Worm (Caenorhabditis elegans) whole organism, L3 larva: ENCODE data around the gene K08E4.2.

Source experiments
- R02D3.7 ChIP-seq: fragments of 150-350 bp; optimal IDR thresholded peaks from 2 replicates; lab custom pipeline; 2014; ENCODE audit warnings: missing biosample characterization, missing genetic modification characterization
- aly-2 ChIP-seq: fragments of 150-350 bp; optimal IDR thresholded peaks from 2 replicates; lab custom pipeline; 2014; ENCODE audit warnings: missing biosample characterization, missing genetic modification characterization
- ceh-16 ChIP-seq: sonication (generic microtip); optimal IDR thresholded peaks from 2 replicates; lab custom pipeline; 2017; ENCODE audit warnings: missing biosample characterization, missing genetic modification characterization
- ceh-28 ChIP-seq: fragments of 150-350 bp; optimal IDR thresholded peaks from 2 replicates; lab custom pipeline; 2014; ENCODE audit warnings: missing biosample characterization, missing genetic modification reagents, missing genetic modification characterization
- ceh-82 ChIP-seq: fragments of 150-350 bp; optimal IDR thresholded peaks from 2 replicates; lab custom pipeline; 2014; ENCODE audit warnings: missing biosample characterization, missing genetic modification characterization
- daf-12 ChIP-seq: fragments of 150-350 bp; optimal IDR thresholded peaks from 2 replicates; lab custom pipeline; 2014; ENCODE audit warnings: missing biosample characterization, missing genetic modification reagents, missing genetic modification characterization
- egl-27 ChIP-seq: sonication (generic microtip); optimal IDR thresholded peaks from 4 replicates; lab custom pipeline; 2017; ENCODE audit warnings: missing biosample characterization, missing genetic modification reagents, missing genetic modification characterization
- egl-5 ChIP-seq: fragments of 150-350 bp; optimal IDR thresholded peaks from 2 replicates; lab custom pipeline; 2017; ENCODE audit warnings: missing biosample characterization, missing genetic modification reagents, missing genetic modification characterization, inconsistent platforms
- elt-1 ChIP-seq: fragments of 150-350 bp; optimal IDR thresholded peaks from 2 replicates; lab custom pipeline; 2014; ENCODE audit warnings: missing biosample characterization, missing genetic modification characterization
- elt-2 ChIP-seq: sonication (generic microtip); optimal IDR thresholded peaks from 2 replicates; lab custom pipeline; 2016; ENCODE audit warnings: missing genetic modification reagents, mild to moderate bottlenecking, missing genetic modification characterization, missing compliant biosample characterization
- eor-1 ChIP-seq, 2 experiments: fragments of 150-350 bp; optimal IDR thresholded peaks; 2 replicates each; lab custom pipeline; 2014 to 2018; ENCODE audit warnings: missing biosample characterization in 2 of 2, missing genetic modification characterization in 2 of 2
- fkh-10 ChIP-seq: sonication (generic microtip); optimal IDR thresholded peaks from 2 replicates; lab custom pipeline; 2017; ENCODE audit warnings: missing biosample characterization, missing genetic modification reagents, missing genetic modification characterization
- fkh-2 ChIP-seq: fragments of 150-350 bp; optimal IDR thresholded peaks from 2 replicates; lab custom pipeline; 2014; ENCODE audit warnings: missing biosample characterization, missing genetic modification reagents, missing genetic modification characterization
- hmg-11 ChIP-seq: sonication (generic microtip); optimal IDR thresholded peaks from 2 replicates; lab custom pipeline; 2016; ENCODE audit warnings: missing genetic modification characterization, missing compliant biosample characterization
- jun-1 ChIP-seq: fragments of 150-350 bp; optimal IDR thresholded peaks from 2 replicates; lab custom pipeline; 2014; ENCODE audit warnings: missing biosample characterization, missing genetic modification reagents, missing genetic modification characterization
- lin-15B ChIP-seq: fragments of 150-350 bp; optimal IDR thresholded peaks from 2 replicates; lab custom pipeline; 2014; ENCODE audit warnings: missing biosample characterization, missing genetic modification characterization
- lin-39 ChIP-seq: fragments of 150-350 bp; optimal IDR thresholded peaks from 2 replicates; lab custom pipeline; 2018; ENCODE audit warnings: missing biosample characterization, missing genetic modification reagents, missing genetic modification characterization
- lsy-12 ChIP-seq: sonication (generic microtip); optimal IDR thresholded peaks from 2 replicates; lab custom pipeline; 2016; ENCODE audit warnings: mild to moderate bottlenecking, missing genetic modification characterization, missing compliant biosample characterization
- mdl-1 ChIP-seq: fragments of 150-350 bp; optimal IDR thresholded peaks from 2 replicates; lab custom pipeline; 2014; ENCODE audit warnings: missing biosample characterization, missing genetic modification characterization
- nfya-1 ChIP-seq: sonication (generic microtip); optimal IDR thresholded peaks from 2 replicates; lab custom pipeline; 2017; ENCODE audit warnings: missing genetic modification characterization, mild to moderate bottlenecking, missing compliant biosample characterization, antibody characterized with exemption, moderate library complexity; ENCODE audit not compliant: insufficient read depth
- nhr-11 ChIP-seq: fragments of 150-350 bp; optimal IDR thresholded peaks from 2 replicates; lab custom pipeline; 2014; ENCODE audit warnings: missing biosample characterization, missing genetic modification characterization
- nhr-23 ChIP-seq: fragments of 150-350 bp; optimal IDR thresholded peaks from 2 replicates; lab custom pipeline; 2014; ENCODE audit warnings: missing biosample characterization, missing genetic modification reagents, missing genetic modification characterization
- nhr-237 ChIP-seq: fragments of 150-350 bp; optimal IDR thresholded peaks from 2 replicates; lab custom pipeline; 2014; ENCODE audit warnings: missing biosample characterization, missing genetic modification characterization
- nhr-25 ChIP-seq: sonication (generic microtip); optimal IDR thresholded peaks from 2 replicates; lab custom pipeline; 2017; ENCODE audit warnings: missing biosample characterization, missing genetic modification characterization
- nhr-28 ChIP-seq: fragments of 150-350 bp; optimal IDR thresholded peaks from 2 replicates; lab custom pipeline; 2014; ENCODE audit warnings: missing biosample characterization, missing genetic modification characterization
- nhr-43 ChIP-seq: sonication (generic microtip); optimal IDR thresholded peaks from 2 replicates; lab custom pipeline; 2016; ENCODE audit warnings: mild to moderate bottlenecking, missing genetic modification characterization, missing compliant biosample characterization; ENCODE audit not compliant: poor library complexity, severe bottlenecking
- nhr-77 ChIP-seq: fragments of 150-350 bp; optimal IDR thresholded peaks from 2 replicates; lab custom pipeline; 2014; ENCODE audit warnings: missing biosample characterization, missing genetic modification characterization
- sea-2 ChIP-seq: fragments of 150-350 bp; sonication (generic microtip); optimal IDR thresholded peaks from 4 replicates; lab custom pipeline; 2014; ENCODE audit warnings: missing biosample characterization, missing genetic modification reagents, missing genetic modification characterization
- skn-1 ChIP-seq: fragments of 150-350 bp; optimal IDR thresholded peaks from 2 replicates; lab custom pipeline; 2014; ENCODE audit warnings: missing biosample characterization, missing genetic modification characterization
- snpc-4 ChIP-seq: fragments of 150-350 bp; optimal IDR thresholded peaks from 2 replicates; lab custom pipeline; 2014; ENCODE audit warnings: missing biosample characterization, missing genetic modification characterization
- tbx-2 ChIP-seq: sonication (generic microtip); optimal IDR thresholded peaks from 2 replicates; lab custom pipeline; 2016; ENCODE audit warnings: mild to moderate bottlenecking, missing genetic modification characterization, missing compliant biosample characterization
- unc-62 ChIP-seq: fragments of 150-350 bp; sonication (generic microtip); optimal IDR thresholded peaks from 4 replicates; lab custom pipeline; 2014; ENCODE audit warnings: missing biosample characterization, missing genetic modification reagents, missing genetic modification characterization
- ztf-4 ChIP-seq: fragments of 150-350 bp; optimal IDR thresholded peaks from 2 replicates; lab custom pipeline; 2014; ENCODE audit warnings: missing biosample characterization, missing genetic modification characterization

K08E4.2 gene

ce11 chrIV:12018920-12019319 is 37.5 kb downstream of the K08E4.2 start:
- TF ChIP-seq nhr-25 (tag; lab: Kevin White, UChicago) = peak; percentile 80
- TF ChIP-seq nhr-43 = peak; percentile 10
- no peak for TF ChIP-seq egl-5 (tag; lab: Kevin White, UChicago)

ce11 chrIV:12015586-12015985 is 40.9 kb downstream of the K08E4.2 start, which contains the start of gene lips-6:
Gene lips-6, minus strand, starts transcription at chrIV:12015686.
- TF ChIP-seq skn-1 (tag; lab: Kevin White, UChicago) (no peak), R02D3.7 (tag; lab: Kevin White, UChicago) (no peak), elt-2 (tag; lab: Kevin White, UChicago) (no peak)

- no peak for TF ChIP-seq tbx-2
- TF ChIP-seq daf-12 (tag; lab: Kevin White, UChicago) = no peak
- no peak for TF ChIP-seq eor-1 (tag; optimal IDR thresholded peaks at IDR 0.05; lab: Kevin White, UChicago)
- TF ChIP-seq aly-2 (tag; lab: Kevin White, UChicago) = no peak
- no peak for TF ChIP-seq mdl-1 (tag; lab: Kevin White, UChicago)
- no peak for TF ChIP-seq fkh-10 (GFP tag; lab: Kevin White, UChicago)
- no peak for TF ChIP-seq nhr-11 (tag; lab: Kevin White, UChicago)
- no peak for TF ChIP-seq ztf-4 (tag; lab: Kevin White, UChicago)
- no peak for TF ChIP-seq R02D3.7 (tag; lab: Kevin White, UChicago)
- no peak for TF ChIP-seq nhr-25 (tag; lab: Kevin White, UChicago)
- no peak for TF ChIP-seq nhr-28 (tag; lab: Kevin White, UChicago)
- TF ChIP-seq lsy-12 (tag; lab: Kevin White, UChicago) = no peak
- TF ChIP-seq ceh-28 (tag; lab: Kevin White, UChicago) = no peak
- no peak for TF ChIP-seq elt-1
- TF ChIP-seq nhr-23 = no peak
- no peak for TF ChIP-seq egl-27
- no peak for TF ChIP-seq ceh-16 (tag; lab: Kevin White, UChicago)
Observed at ce11 chrIV:12013120-12013519, 43.3 kb downstream of the K08E4.2 start, which contains the start of gene spe-17. Gene spe-17, plus strand, starts transcription at chrIV:12013420.

ce11 chrIV:12012439-12013003 is 43.9 kb downstream of the K08E4.2 start:
- TF ChIP-seq sea-2 (GFP tag; lab: Kevin White, UChicago) (no peak), nhr-43 (no peak), lin-39 (tag; lab: Kevin White, UChicago) (peak; percentile 65), hmg-11 (tag; lab: Kevin White, UChicago) (no peak), nfya-1 (tag; lab: Kevin White, UChicago) (peak; percentile 44), ceh-16 (tag; lab: Kevin White, UChicago) (no peak), unc-62 (peak; percentile 61), ceh-82 (tag; lab: Kevin White, UChicago) (no peak), nhr-77 (tag; lab: Kevin White, UChicago) (no peak), nhr-11 (tag; lab: Kevin White, UChicago) (peak; percentile 9)

ce11 chrIV:12010859-12011258 is 45.6 kb downstream of the K08E4.2 start, which contains the start of the genes ZK617.26 and unc-22:
Gene ZK617.26, minus strand, starts transcription at chrIV:12010959.
Gene unc-22, minus strand, starts transcription at chrIV:12011007.
- TF ChIP-seq snpc-4 (no peak), nfya-1 (tag; lab: Kevin White, UChicago) (no peak), R02D3.7 (tag; lab: Kevin White, UChicago) (no peak), nhr-43 (no peak), jun-1 (tag; lab: Kevin White, UChicago) (no peak), nhr-25 (tag; lab: Kevin White, UChicago) (no peak), daf-12 (tag; lab: Kevin White, UChicago) (no peak), lin-15B (tag; lab: Kevin White, UChicago) (no peak), sea-2 (GFP tag; lab: Kevin White, UChicago) (no peak), egl-27 (no peak), unc-62 (no peak), nhr-237 (no peak), ztf-4 (tag; lab: Kevin White, UChicago) (no peak), ceh-16 (tag; lab: Kevin White, UChicago) (no peak), fkh-2 (tag; lab: Kevin White, UChicago) (no peak), fkh-10 (GFP tag; lab: Kevin White, UChicago) (no peak), eor-1 (tag; optimal IDR thresholded peaks at IDR 0.05; lab: Kevin White, UChicago) (no peak), elt-2 (tag; lab: Kevin White, UChicago) (no peak), mdl-1 (tag; lab: Kevin White, UChicago) (no peak)
